Worm (Caenorhabditis elegans) whole organism, L4 larva: ENCODE data around the gene pqn-36.

Source experiments
- F44E2.7 ChIP-seq: fragments of 200-800 bp; sonication (Bioruptor generic); IDR thresholded peaks from 2 replicates; pipeline ENCODE4 v2.1.2; 2022; ENCODE audit warnings: missing genetic modification characterization, missing compliant biosample characterization
- Y5F2A.4 ChIP-seq: fragments of 200-800 bp; sonication (Bioruptor generic); optimal IDR thresholded peaks from 2 replicates; lab custom pipeline; 2018; ENCODE audit warnings: mild to moderate bottlenecking, missing genetic modification characterization, missing compliant biosample characterization
- ZK546.5 ChIP-seq, 2 experiments: sonication (generic microtip); optimal IDR thresholded peaks; 2 replicates each; lab custom pipeline; 2017; ENCODE audit warnings: missing biosample characterization in 2 of 2, missing genetic modification characterization in 2 of 2
- aha-1 ChIP-seq: fragments of 150-350 bp; peaks from one replicate; lab custom pipeline; 2014; ENCODE audit warnings: missing biosample characterization, missing genetic modification characterization
- aly-2 ChIP-seq: sonication (generic microtip); optimal IDR thresholded peaks from 2 replicates; lab custom pipeline; 2018; ENCODE audit warnings: missing biosample characterization, missing genetic modification characterization
- ama-1 ChIP-seq: fragments of 150-350 bp; optimal IDR thresholded peaks from 2 replicates; lab custom pipeline; 2014; ENCODE audit warnings: inconsistent platforms, mixed read lengths
- ceh-82 ChIP-seq: sonication (generic microtip); optimal IDR thresholded peaks from 2 replicates; lab custom pipeline; 2017; ENCODE audit warnings: missing biosample characterization, missing genetic modification characterization
- daf-19 ChIP-seq: fragments of 200-800 bp; sonication (Bioruptor generic); conservative IDR thresholded peaks from 2 replicates; pipeline ENCODE4 v1.3.6; 2022; ENCODE audit warnings: missing genetic modification characterization, missing compliant biosample characterization
- dpl-1 ChIP-seq: fragments of 150-350 bp; optimal IDR thresholded peaks from 2 replicates; lab custom pipeline; 2014; ENCODE audit warnings: missing biosample characterization, missing genetic modification reagents, missing genetic modification characterization
- lin-38 ChIP-seq: fragments of 200-800 bp; sonication (Bioruptor generic); IDR thresholded peaks from 2 replicates; pipeline ENCODE4 v1.3.6; 2022; ENCODE audit warnings: missing genetic modification reagents, missing genetic modification characterization, missing compliant biosample characterization
- nhr-11 ChIP-seq: fragments of 150-350 bp; optimal IDR thresholded peaks from 2 replicates; lab custom pipeline; 2014; ENCODE audit warnings: missing biosample characterization, missing genetic modification characterization
- skn-1 ChIP-seq: fragments of 150-350 bp; optimal IDR thresholded peaks from 2 replicates; lab custom pipeline; 2014; ENCODE audit warnings: missing biosample characterization, missing genetic modification characterization
- zfp-3 ChIP-seq: fragments of 200-800 bp; sonication (Bioruptor generic); conservative IDR thresholded peaks from 2 replicates; pipeline ENCODE4 v1.3.6; 2022; ENCODE audit warnings: missing genetic modification reagents, missing genetic modification characterization, missing compliant biosample characterization
- ztf-11 ChIP-seq: fragments of 150-350 bp; optimal IDR thresholded peaks from 2 replicates; lab custom pipeline; 2014; ENCODE audit warnings: missing biosample characterization, missing genetic modification characterization

ce11 chrX:15430983-15431382, 15.7 kb upstream of the pqn-36 start, which contains the start of gene blos-8:
- TF ChIP-seq aly-2 (no peak), nhr-11 (tag; lab: Kevin White, UChicago) (no peak), lin-38 (GFP tag; lab: Robert Waterston, UW) (no peak), ama-1 (lab: Kevin White, UChicago) (no peak), ceh-82 (tag; lab: Kevin White, UChicago) (no peak), Y5F2A.4 (GFP tag; lab: Kevin White, UChicago) (no peak), zfp-3 (GFP tag; lab: Robert Waterston, UW) (no peak), dpl-1 (no peak), aha-1 (tag; lab: Kevin White, UChicago) (no peak), F44E2.7 (GFP tag; lab: Robert Waterston, UW) (no peak), ZK546.5 (tag; optimal IDR thresholded peaks at IDR 0.05; lab: Kevin White, UChicago) (no peak), ztf-11 (tag; lab: Kevin White, UChicago) (no peak), skn-1 (tag; lab: Kevin White, UChicago) (no peak), daf-19 (no peak)
